Fruit fly (Drosophila melanogaster) whole organism, prepupa: ENCODE data around the gene LeuRS.

Source experiments
- Blimp-1 ChIP-seq: fragments of 200-800 bp; sonication (Bioruptor generic); optimal IDR thresholded peaks from 3 replicates; lab custom pipeline; 2017; ENCODE audit warnings: missing biosample characterization, missing genetic modification characterization, mild to moderate bottlenecking, moderate library complexity, missing genetic modification reagents
- CG10669 ChIP-seq: fragments of 200-800 bp; sonication (Bioruptor generic); optimal IDR thresholded peaks from 3 replicates; lab custom pipeline; 2018; ENCODE audit warnings: missing biosample characterization, mild to moderate bottlenecking, missing genetic modification characterization, moderate library complexity
- CG16779 ChIP-seq: fragments of 200-800 bp; sonication (Bioruptor generic); optimal IDR thresholded peaks from 3 replicates; lab custom pipeline; 2017; ENCODE audit warnings: missing biosample characterization, mild to moderate bottlenecking, missing genetic modification characterization
- CG8319 ChIP-seq: fragments of 200-800 bp; sonication (Bioruptor generic); optimal IDR thresholded peaks from 3 replicates; lab custom pipeline; 2016; ENCODE audit warnings: missing biosample characterization, missing genetic modification characterization
- CG9139 ChIP-seq: fragments of 200-800 bp; sonication (Bioruptor generic); optimal IDR thresholded peaks from 3 replicates; lab custom pipeline; 2017; ENCODE audit warnings: missing biosample characterization, mild to moderate bottlenecking, missing genetic modification characterization
- Hr39 ChIP-seq: fragments of 200-800 bp; sonication (Bioruptor generic); optimal IDR thresholded peaks from 2 replicates; lab custom pipeline; 2016; ENCODE audit warnings: missing biosample characterization, missing genetic modification characterization
- Sox15 ChIP-seq: fragments of 200-800 bp; sonication (Bioruptor generic); optimal IDR thresholded peaks from 3 replicates; lab custom pipeline; 2016; ENCODE audit warnings: missing biosample characterization, missing genetic modification characterization
- net ChIP-seq: fragments of 200-800 bp; sonication (Bioruptor generic); optimal IDR thresholded peaks from 3 replicates; lab custom pipeline; 2016; ENCODE audit warnings: missing biosample characterization, missing genetic modification characterization
- vri ChIP-seq: fragments of 200-800 bp; sonication (Bioruptor generic); optimal IDR thresholded peaks from 3 replicates; lab custom pipeline; 2016; ENCODE audit warnings: missing biosample characterization, mild to moderate bottlenecking, missing genetic modification characterization

DNA sequence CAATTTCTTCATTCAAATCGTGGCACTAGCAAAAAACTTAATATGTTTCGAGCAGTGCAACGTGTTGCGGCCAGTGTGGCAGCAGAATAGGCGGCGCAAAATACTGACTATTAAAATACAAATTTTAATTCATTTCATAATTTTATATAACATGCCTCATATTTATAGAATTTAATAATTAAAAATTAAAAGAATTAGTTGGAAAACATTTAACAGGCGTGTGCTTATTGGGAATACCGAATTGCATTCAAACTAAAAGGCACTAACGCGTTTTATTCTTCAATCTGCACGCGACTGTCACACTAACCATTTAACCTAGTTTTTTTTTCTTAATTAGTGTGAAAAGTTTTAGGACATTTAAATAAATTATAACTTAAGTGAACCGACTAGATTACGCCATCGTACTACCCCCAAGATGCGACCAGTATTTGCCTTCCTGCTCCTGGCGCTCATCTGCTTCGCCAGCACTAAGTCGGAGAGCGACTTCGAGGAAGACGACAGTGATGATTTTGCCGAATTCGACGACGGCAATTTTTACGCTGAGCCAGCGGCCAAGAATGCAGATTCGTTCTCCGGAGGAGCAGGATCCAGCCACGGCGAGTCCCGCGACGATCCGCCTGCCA, at the start of gene LeuRS, which contains the start of gene CG17593:
- TF ChIP-seq CG8319 (GFP tag; lab: Kevin White, UChicago): no peak
- no peak for TF ChIP-seq vri
- TF ChIP-seq CG9139 (GFP tag; lab: Kevin White, UChicago): no peak
- TF ChIP-seq Blimp-1: no peak
- TF ChIP-seq net (GFP tag; lab: Kevin White, UChicago): no peak
- no peak for TF ChIP-seq CG16779 (tag; lab: Kevin White, UChicago)
- no peak for TF ChIP-seq CG10669
- no peak for TF ChIP-seq Sox15 (GFP tag; lab: Kevin White, UChicago)
- no peak for TF ChIP-seq Hr39 (GFP tag; lab: Kevin White, UChicago)
